Fruit fly (Drosophila melanogaster) whole organism, pupa: ENCODE measurements around the gene vas.

Source experiments
- CG12605 ChIP-seq: fragments of 200-800 bp; sonication (Bioruptor generic); IDR thresholded peaks from 2 replicates; pipeline ENCODE4 v1.3.6; 2022; ENCODE audit warnings: missing biosample characterization, missing genetic modification characterization
- CG17806 ChIP-seq: fragments of 200-800 bp; sonication (Bioruptor generic); optimal IDR thresholded peaks from 2 replicates; lab custom pipeline; 2018; ENCODE audit warnings: missing biosample characterization, mild to moderate bottlenecking, missing genetic modification characterization, moderate library complexity
- CG32121 ChIP-seq: fragments of 200-800 bp; sonication (Bioruptor generic); IDR thresholded peaks from 2 replicates; pipeline ENCODE4 v1.3.6; 2022; ENCODE audit warnings: missing biosample characterization, missing genetic modification characterization
- CG34367 ChIP-seq: fragments of 200-800 bp; sonication (Bioruptor generic); optimal IDR thresholded peaks from 2 replicates; lab custom pipeline; 2018; ENCODE audit warnings: missing biosample characterization, mild to moderate bottlenecking, missing genetic modification characterization
- CG4496 ChIP-seq: fragments of 200-800 bp; sonication (Bioruptor generic); IDR thresholded peaks from 3 replicates; pipeline ENCODE4 v1.3.6; 2022; ENCODE audit warnings: missing biosample characterization, missing genetic modification characterization
- CG8159 ChIP-seq: fragments of 200-800 bp; sonication (Bioruptor generic); optimal IDR thresholded peaks from 3 replicates; lab custom pipeline; 2018; ENCODE audit warnings: missing biosample characterization, mild to moderate bottlenecking, missing genetic modification characterization, moderate library complexity
- CG8301 ChIP-seq: fragments of 200-800 bp; sonication (Bioruptor generic); optimal IDR thresholded peaks from 2 replicates; lab custom pipeline; 2018; ENCODE audit warnings: missing biosample characterization, mild to moderate bottlenecking, missing genetic modification characterization
- CG9948 ChIP-seq: fragments of 200-800 bp; sonication (Bioruptor generic); optimal IDR thresholded peaks from 2 replicates; lab custom pipeline; 2018; ENCODE audit warnings: missing biosample characterization, mild to moderate bottlenecking, missing genetic modification characterization, moderate library complexity
- Pif1B ChIP-seq: fragments of 200-800 bp; sonication (Bioruptor generic); optimal IDR thresholded peaks from 3 replicates; lab custom pipeline; 2016; ENCODE audit warnings: missing biosample characterization, missing genetic modification characterization
- Snoo ChIP-seq: fragments of 200-800 bp; sonication (Bioruptor generic); optimal IDR thresholded peaks from 3 replicates; lab custom pipeline; 2017; ENCODE audit warnings: missing biosample characterization, mild to moderate bottlenecking, missing genetic modification characterization, inconsistent platforms
- rn ChIP-seq: fragments of 200-800 bp; sonication (Bioruptor generic); IDR thresholded peaks from 2 replicates; pipeline ENCODE4 v1.3.6; 2022; ENCODE audit warnings: missing biosample characterization, missing genetic modification characterization

DNA sequence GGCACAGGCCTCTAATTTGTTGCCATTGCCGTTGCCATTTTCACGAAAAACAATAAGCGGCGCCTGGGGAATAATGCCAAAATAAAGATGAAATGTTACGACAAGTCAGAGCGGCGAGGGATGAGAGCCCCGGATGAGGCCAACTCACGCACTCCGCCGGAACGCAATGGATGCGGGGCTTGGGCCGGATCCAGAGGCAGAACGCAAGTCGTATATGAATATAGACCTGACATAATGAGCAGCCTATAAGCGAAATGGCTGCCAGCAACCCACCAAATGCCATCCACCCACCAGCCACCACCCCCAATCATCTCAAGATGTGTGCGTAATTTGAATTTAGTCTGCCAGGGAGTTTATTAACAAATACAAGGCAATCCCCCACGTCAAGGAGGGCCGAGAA is 57.1 kb downstream of the vas start:
- TF ChIP-seq CG8159 (tag; lab: Kevin White, UChicago) = no peak
- TF ChIP-seq CG17806 (tag; lab: Kevin White, UChicago) = no peak
- TF ChIP-seq Snoo = no peak
- no peak for TF ChIP-seq CG12605
- no peak for TF ChIP-seq Pif1B (GFP tag; lab: Kevin White, UChicago)
- no peak for TF ChIP-seq CG32121 (GFP tag; lab: Robert Waterston, UW)
- no peak for TF ChIP-seq CG8301 (tag; lab: Kevin White, UChicago)
- no peak for TF ChIP-seq CG4496 (GFP tag; lab: Robert Waterston, UW)
- TF ChIP-seq CG34367 (tag; lab: Kevin White, UChicago) = no peak
- TF ChIP-seq rn (GFP tag; lab: Robert Waterston, UW) = no peak
- TF ChIP-seq CG9948 (tag; lab: Kevin White, UChicago) = no peak
